Fruit fly (Drosophila melanogaster): ENCODE data around the gene Tango10.
A peak's percentile ranks its signal among the peaks of the same experiment; 100 is the strongest.

Gene Tango10

DNA sequence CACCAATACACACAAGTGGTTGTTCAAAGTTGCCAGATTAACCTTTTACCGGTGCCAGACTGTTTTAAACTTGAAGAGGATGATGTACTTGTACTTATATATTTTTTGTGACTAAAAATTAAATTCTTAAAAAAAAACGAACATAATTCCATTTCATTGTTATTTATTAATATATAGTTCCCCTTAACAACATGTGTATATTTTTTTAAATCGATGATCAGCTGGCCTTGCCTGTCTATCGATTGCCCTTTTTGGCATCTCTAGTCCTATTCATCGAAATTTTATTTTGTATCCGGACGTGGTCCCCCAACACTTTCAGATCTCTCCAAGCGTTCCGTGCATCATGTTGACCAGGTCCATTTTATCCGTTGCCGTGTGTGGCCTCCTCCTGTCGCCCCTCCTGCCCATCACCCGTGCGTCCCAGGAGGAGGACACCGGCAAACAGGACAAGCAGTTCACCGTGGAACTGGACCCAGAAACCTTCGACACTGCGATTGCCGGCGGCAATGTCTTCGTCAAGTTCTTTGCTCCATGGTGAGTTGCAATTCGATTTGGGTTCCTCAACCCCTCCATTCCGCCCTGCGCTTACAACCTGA, 3.2 kb upstream of the Tango10 start, which contains the start of gene prtp (continued):
- TF ChIP-seq dati (GFP tag; IDR thresholded peaks at IDR 0.05) (no peak), CG6254 (GFP tag; optimal IDR thresholded peaks at IDR 0.05) (no peak), zfh2 (GFP tag; optimal IDR thresholded peaks at IDR 0.05) (no peak), CG17328 (GFP tag; IDR thresholded peaks at IDR 0.05) (peak; percentile 29; the same call in 1 of the 2 replicates), chm (GFP tag; IDR thresholded peaks at IDR 0.05) (0 out of 2 replicates have a peak, but pooled peaks have one; percentile 13), scrt (GFP tag; optimal IDR thresholded peaks at IDR 0.05) (no peak), kay (GFP tag; optimal IDR thresholded peaks at IDR 0.05) (no peak), CG9932 (GFP tag; IDR thresholded peaks at IDR 0.05) (no peak), MBD-R2 (GFP tag; IDR thresholded peaks at IDR 0.05) (peak; percentile 51), CG13894 (tag; optimal IDR thresholded peaks at IDR 0.05) (no peak), nerfin-2 (GFP tag; IDR thresholded peaks at IDR 0.05; ENCODE audit: partially characterized antibody) (peak; percentile 19; the same call in 1 of the 2 replicates), row (GFP tag; IDR thresholded peaks at IDR 0.05) (peak; percentile 54; the same call in 2 of the 3 replicates), pan (optimal IDR thresholded peaks at IDR 0.05) (no peak), pan (GFP tag; optimal IDR thresholded peaks at IDR 0.05 in 1 of 2, IDR thresholded peaks at IDR 0.05 in 1 of 2) (peak in 1 of 2 experiments; percentile 33), cad (GFP tag; optimal IDR thresholded peaks at IDR 0.05) (no peak), CG18476 (GFP tag; optimal IDR thresholded peaks at IDR 0.05) (peak; percentile 34), Dref (GFP tag; IDR thresholded peaks at IDR 0.05) (peak; percentile 66), CG15269 (tag; optimal IDR thresholded peaks at IDR 0.05) (no peak), ab (GFP tag; optimal IDR thresholded peaks at IDR 0.05) (no peak), lilli (GFP tag; optimal IDR thresholded peaks at IDR 0.05) (peak; percentile 6), CG16779 (GFP tag; IDR thresholded peaks at IDR 0.05) (no peak), MESR4 (GFP tag; optimal IDR thresholded peaks at IDR 0.05) (peak; percentile 58), HLH4C (GFP tag; IDR thresholded peaks at IDR 0.05; ENCODE audit: partially characterized antibody) (peak; percentile 56; the same call in 2 of the 3 replicates), abd-A (tag; optimal IDR thresholded peaks at IDR 0.05) (no peak), twi (tag; optimal IDR thresholded peaks at IDR 0.05) (no peak), Dp (GFP tag; optimal IDR thresholded peaks at IDR 0.05) (peak; percentile 41), CG12659 (GFP tag; optimal IDR thresholded peaks at IDR 0.05) (peak; percentile 23), Sry-δ (GFP tag; optimal IDR thresholded peaks at IDR 0.05) (peak; percentile 57), CG10959 (GFP tag; IDR thresholded peaks at IDR 0.05) (peak; percentile 12; the same call in 1 of the 2 replicates), CG6791 (GFP tag; IDR thresholded peaks at IDR 0.05; ENCODE audit: partially characterized antibody) (0 out of 3 replicates have a peak, but pooled peaks have one; percentile 56), Bteb2 (GFP tag; optimal IDR thresholded peaks at IDR 0.05) (no peak), CG4707 (GFP tag; optimal IDR thresholded peaks at IDR 0.05) (no peak), sna (GFP tag; IDR thresholded peaks at IDR 0.05; ENCODE audit: partially characterized antibody) (peak; percentile 70; the same call in 1 of the 2 replicates), exex (tag; optimal IDR thresholded peaks at IDR 0.05) (no peak), zen2 (GFP tag; IDR thresholded peaks at IDR 0.05; ENCODE audit: partially characterized antibody) (no peak), caup (GFP tag; optimal IDR thresholded peaks at IDR 0.05; ENCODE audit: severe bottlenecking) (no peak), CG8388 (GFP tag; optimal IDR thresholded peaks at IDR 0.05) (no peak), CG1603 (tag; optimal IDR thresholded peaks at IDR 0.05) (peak; percentile 4), CG12155 (GFP tag; optimal IDR thresholded peaks at IDR 0.05) (no peak), CG15514 (GFP tag; optimal IDR thresholded peaks at IDR 0.05) (peak; percentile 77), CG2712 (tag; optimal IDR thresholded peaks at IDR 0.05) (peak; percentile 27), CG10654 (GFP tag; optimal IDR thresholded peaks at IDR 0.05) (peak; percentile 8), Xrp1 (GFP tag; IDR thresholded peaks at IDR 0.05) (peak; percentile 43; the same call in 1 of the 2 replicates), CG7963 (GFP tag; IDR thresholded peaks at IDR 0.05; ENCODE audit: partially characterized antibody) (no peak), gsb-n (tag; optimal IDR thresholded peaks at IDR 0.05) (peak; percentile 27), CG10321 (GFP tag; IDR thresholded peaks at IDR 0.05) (no peak), cg (GFP tag; optimal IDR thresholded peaks at IDR 0.05) (peak; percentile 92), GATAe (GFP tag; conservative IDR thresholded peaks at IDR 0.05) (no peak), BEAF-32 (GFP tag; optimal IDR thresholded peaks at IDR 0.05) (peak; percentile 68)
